Worm (Caenorhabditis elegans): ENCODE data around the gene F31B12.4.

The F31B12.4 gene

DNA sequence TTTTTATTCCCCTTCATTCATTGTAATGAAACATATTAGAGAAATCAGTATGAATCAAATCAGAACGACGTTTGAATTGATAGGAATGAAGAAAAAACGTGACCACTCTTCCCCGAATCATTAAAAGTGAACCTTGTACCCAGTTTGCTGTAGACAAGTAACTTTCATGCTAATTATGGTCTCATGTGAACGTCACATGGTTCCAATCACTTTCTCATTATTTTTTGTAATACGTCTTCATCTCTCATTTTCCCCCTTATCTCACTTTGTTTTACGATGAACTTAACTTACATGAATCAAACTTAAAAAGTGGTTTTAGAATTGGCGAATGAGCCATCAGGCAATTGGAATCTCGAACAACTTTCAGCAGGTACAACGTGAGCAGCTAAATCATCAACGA lies 31.8 kb upstream of the F31B12.4 start (continued):
- TF ChIP-seq nhr-85 (tag) (peak; percentile 93), hlh-4 (tag; optimal IDR thresholded peaks at IDR 0.05) (no peak), nhr-90 (tag; optimal IDR thresholded peaks at IDR 0.05; ENCODE audit: poor library complexity) (peak; percentile 73), ceh-90 (tag; optimal IDR thresholded peaks at IDR 0.05) (no peak), alr-1 (tag; optimal IDR thresholded peaks at IDR 0.05; ENCODE audit: borderline replicate concordance) (no peak), grh-1 (GFP tag; IDR thresholded peaks at IDR 0.05) (peak; percentile 34; the same call in 1 of the 2 replicates), egl-13 (tag; optimal IDR thresholded peaks at IDR 0.05) (no peak), lin-13 (GFP tag; optimal IDR thresholded peaks at IDR 0.05) (no peak), sup-37 (GFP tag; optimal IDR thresholded peaks at IDR 0.05) (no peak), nhr-47 (tag; optimal IDR thresholded peaks at IDR 0.05) (peak; percentile 25), egl-27 (tag; optimal IDR thresholded peaks at IDR 0.05) (no peak), lin-14 (GFP tag; optimal IDR thresholded peaks at IDR 0.05) (peak; percentile 51), xbp-1 (tag; optimal IDR thresholded peaks at IDR 0.05) (no peak), lir-3 (tag; optimal IDR thresholded peaks at IDR 0.05; ENCODE audit: poor library complexity) (peak; percentile 42), blmp-1 (tag; optimal IDR thresholded peaks at IDR 0.05) (peak; percentile 86), elt-2 (tag; optimal IDR thresholded peaks at IDR 0.05) (no peak), C34B4.2 (tag; optimal IDR thresholded peaks at IDR 0.05) (no peak), ceh-88 (GFP tag; IDR thresholded peaks at IDR 0.05) (no peak), jun-1 (tag; optimal IDR thresholded peaks at IDR 0.05) (no peak), tbx-2 (tag; optimal IDR thresholded peaks at IDR 0.05) (peak; percentile 63), tlp-1 (tag; optimal IDR thresholded peaks at IDR 0.05) (no peak), efl-1 (optimal IDR thresholded peaks at IDR 0.05) (no peak), efl-1 (GFP tag; optimal IDR thresholded peaks at IDR 0.05 in 1 of 2) (peak in 1 of 2 experiments; percentile 78), mdl-1 (tag; optimal IDR thresholded peaks at IDR 0.05) (peak in 1 of 2 experiments; percentile 33), snu-23 (GFP tag; optimal IDR thresholded peaks at IDR 0.05) (peak; percentile 59), aly-2 (tag; optimal IDR thresholded peaks at IDR 0.05) (no peak), unc-130 (tag; optimal IDR thresholded peaks at IDR 0.05) (peak; percentile 41), unc-86 (tag; optimal IDR thresholded peaks at IDR 0.05) (no peak), dsc-1 (tag; optimal IDR thresholded peaks at IDR 0.05) (peak; percentile 77)

DNA sequence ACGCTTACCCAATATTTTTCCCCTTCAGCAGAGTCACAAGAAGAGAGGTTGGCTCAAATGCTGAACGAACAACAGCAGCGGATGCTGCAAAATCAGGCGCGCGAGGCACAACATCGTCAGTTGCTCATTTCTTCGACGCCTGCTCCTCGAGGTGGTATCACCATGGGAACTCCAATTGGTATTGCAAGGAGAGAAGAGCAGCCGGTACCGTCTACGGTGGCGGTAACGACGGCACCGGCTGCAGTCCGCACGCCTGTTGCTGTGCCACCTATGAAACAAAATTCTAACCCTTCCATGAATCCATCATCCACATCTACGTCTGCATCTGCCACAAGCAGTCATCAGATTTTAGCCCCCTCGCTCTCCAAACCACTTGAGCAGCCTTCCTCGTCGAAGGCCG lies 29.7 kb upstream of the F31B12.4 start:
- TF ChIP-seq aha-1 (tag; optimal IDR thresholded peaks at IDR 0.05) = no peak

DNA sequence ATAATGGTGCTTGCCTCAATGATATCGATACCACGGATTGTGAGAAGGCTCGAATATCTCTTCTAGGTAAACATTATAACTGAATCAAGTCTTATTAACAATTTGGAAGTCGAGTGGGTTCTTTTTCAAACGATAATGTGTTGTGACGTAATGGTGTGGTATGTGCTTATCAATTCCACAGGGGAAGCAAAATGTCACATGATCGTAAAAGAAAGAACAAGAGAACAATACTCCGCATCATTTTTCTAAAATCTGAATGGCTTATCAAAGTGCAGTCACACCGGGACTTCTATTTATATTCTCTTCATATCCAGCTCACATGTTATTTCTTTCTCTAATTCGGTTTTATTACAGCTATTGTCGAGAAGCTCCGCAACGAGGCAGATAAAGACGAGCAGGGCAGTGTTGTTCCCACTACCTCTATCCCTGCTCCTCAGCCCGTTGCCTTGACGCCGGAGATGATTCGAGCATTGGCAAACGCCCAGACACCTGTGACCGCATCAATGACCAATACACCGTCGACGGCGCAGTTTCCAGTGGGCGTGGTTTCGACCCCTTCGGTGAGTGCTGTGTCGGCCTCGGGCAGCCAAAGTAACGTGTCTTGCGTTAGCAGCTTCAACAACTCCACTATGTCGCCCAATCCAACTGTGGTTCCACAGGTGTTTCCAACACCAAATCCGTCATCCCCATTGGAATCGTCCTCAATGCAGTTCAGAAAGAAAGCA lies 23.8 kb upstream of the F31B12.4 start:
- TF ChIP-seq lir-3 (tag; optimal IDR thresholded peaks at IDR 0.05; ENCODE audit: poor library complexity) (no peak), elt-3 (tag; optimal IDR thresholded peaks at IDR 0.05) (peak in 1 of 6 experiments; percentile 52), ama-1 (optimal IDR thresholded peaks at IDR 0.05) (no peak), Y116A8C.19 (tag; optimal IDR thresholded peaks at IDR 0.05; ENCODE audit: borderline replicate concordance) (no peak), skn-1 (tag; optimal IDR thresholded peaks at IDR 0.05) (no peak), elt-2 (tag; optimal IDR thresholded peaks at IDR 0.05) (peak; percentile 62), xbp-1 (tag; optimal IDR thresholded peaks at IDR 0.05) (no peak), nhr-20 (tag; optimal IDR thresholded peaks at IDR 0.05) (peak; percentile 46), tbx-2 (tag; optimal IDR thresholded peaks at IDR 0.05) (no peak), fkh-8 (tag; optimal IDR thresholded peaks at IDR 0.05) (no peak), lin-13 (GFP tag; optimal IDR thresholded peaks at IDR 0.05) (no peak), efl-1 (optimal IDR thresholded peaks at IDR 0.05) (no peak), efl-1 (GFP tag; optimal IDR thresholded peaks at IDR 0.05 in 1 of 2) (peak in 1 of 2 experiments; percentile 16), snu-23 (GFP tag; optimal IDR thresholded peaks at IDR 0.05) (peak; percentile 1), lin-35 (GFP tag; optimal IDR thresholded peaks at IDR 0.05) (peak in 1 of 2 experiments; percentile 28), F16B12.6 (tag; optimal IDR thresholded peaks at IDR 0.05) (no peak), nhr-85 (tag) (peak; percentile 76), lsy-2 (tag; optimal IDR thresholded peaks at IDR 0.05) (no peak), pax-3 (tag; optimal IDR thresholded peaks at IDR 0.05) (no peak), nhr-71 (tag; optimal IDR thresholded peaks at IDR 0.05) (peak; percentile 48)

All from whole organism, L1 larva.